Worm (Caenorhabditis elegans) whole organism, young adult: Measurements from ENCODE around the gene unc-132.

Source experiments
- K12H6.12 ChIP-seq: fragments of 200-800 bp; sonication (Bioruptor generic); optimal IDR thresholded peaks from 2 replicates; lab custom pipeline; 2018; ENCODE audit warnings: mild to moderate bottlenecking, missing genetic modification characterization, missing compliant biosample characterization
- ZK185.1 ChIP-seq: sonication (generic microtip); optimal IDR thresholded peaks from 2 replicates; lab custom pipeline; 2016; ENCODE audit warnings: mild to moderate bottlenecking, missing genetic modification characterization, missing compliant biosample characterization; ENCODE audit not compliant: poor library complexity, severe bottlenecking
- ama-1 ChIP-seq, 3 experiments: fragments of 150-350 bp in 1 of 3; sonication (generic microtip) in 2 of 3; optimal IDR thresholded peaks; 2 replicates each; lab custom pipeline; 2014 to 2018; ENCODE audit warnings: missing biosample characterization in 2 of 3, missing genetic modification characterization in 2 of 3, missing genetic modification reagents in 2 of 3
- athp-1 ChIP-seq: sonication (generic microtip); optimal IDR thresholded peaks from 2 replicates; lab custom pipeline; 2017; ENCODE audit warnings: mild to moderate bottlenecking, missing genetic modification characterization, missing compliant biosample characterization
- ceh-27 ChIP-seq: fragments of 200-800 bp; sonication (Bioruptor generic); optimal IDR thresholded peaks from 2 replicates; lab custom pipeline; 2018; ENCODE audit warnings: mild to moderate bottlenecking, missing genetic modification characterization, moderate library complexity, missing compliant biosample characterization
- dpl-1 ChIP-seq: fragments of 150-350 bp; optimal IDR thresholded peaks from 2 replicates; lab custom pipeline; 2014; ENCODE audit warnings: missing biosample characterization, missing genetic modification reagents, missing genetic modification characterization
- snpc-1.3 ChIP-seq: sonication (generic microtip); optimal IDR thresholded peaks from 2 replicates; lab custom pipeline; 2017; ENCODE audit warnings: missing genetic modification characterization, mild to moderate bottlenecking, missing compliant biosample characterization, antibody characterized with exemption, moderate library complexity, missing genotype, missing genetic modification reagents; ENCODE audit not compliant: insufficient read depth
- ztf-22 ChIP-seq: fragments of 200-800 bp; sonication (Bioruptor generic); optimal IDR thresholded peaks from 2 replicates; lab custom pipeline; 2018; ENCODE audit warnings: mild to moderate bottlenecking, missing genetic modification characterization, moderate library complexity, missing compliant biosample characterization
- ztf-25 ChIP-seq: fragments of 200-800 bp; sonication (Bioruptor generic); IDR thresholded peaks from 2 replicates; pipeline ENCODE4 v1.3.6; 2022; ENCODE audit warnings: missing genetic modification reagents, missing genetic modification characterization, missing compliant biosample characterization

ce11 chrV:3647862-3648261, 39.0 kb upstream of the unc-132 start, which contains the start of gene F59B1.10:
- TF ChIP-seq athp-1 (tag; lab: Kevin White, UChicago) = no peak
- TF ChIP-seq K12H6.12 (tag; lab: Kevin White, UChicago) = no peak
- TF ChIP-seq dpl-1 (GFP tag; lab: Kevin White, UChicago) = no peak
- TF ChIP-seq ZK185.1 = no peak
- TF ChIP-seq ama-1 (optimal IDR thresholded peaks at IDR 0.05; lab: Kevin White, UChicago) = no peak
- TF ChIP-seq ama-1 (GFP tag; optimal IDR thresholded peaks at IDR 0.05; lab: Kevin White, UChicago) = no peak
- no peak for TF ChIP-seq ztf-25 (GFP tag; lab: Robert Waterston, UW)
- TF ChIP-seq ztf-22 = no peak
- no peak for TF ChIP-seq ceh-27 (GFP tag; lab: Kevin White, UChicago)
- TF ChIP-seq snpc-1.3 (tag; lab: Kevin White, UChicago) = no peak
